Fruit fly (Drosophila melanogaster): ENCODE results near the gene CG17145.

DNA sequence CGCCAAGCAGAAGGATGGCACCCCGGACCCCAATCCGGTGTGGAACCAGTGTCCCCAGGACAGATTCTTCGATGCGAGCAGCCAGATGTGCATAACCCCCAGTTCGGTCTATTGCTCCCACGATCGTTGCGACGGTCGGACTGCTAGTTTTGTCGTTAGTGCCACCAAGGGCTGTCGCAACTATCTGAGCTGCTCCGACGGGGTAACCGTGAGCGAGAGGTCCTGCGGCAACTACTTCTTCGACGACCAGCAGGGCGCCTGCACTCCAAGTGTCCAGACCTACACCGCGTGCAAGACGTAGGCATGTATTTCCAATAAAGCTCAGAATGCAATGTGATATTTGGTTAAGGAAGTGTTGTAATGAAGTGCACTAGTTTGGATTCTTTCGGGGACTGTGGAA, 1.0 kb downstream of the CG17145 start:
- TF ChIP-seq usp (GFP tag; optimal IDR thresholded peaks at IDR 0.05) (no peak), psq (optimal IDR thresholded peaks at IDR 0.05) (no peak), pan (optimal IDR thresholded peaks at IDR 0.05) (no peak)

Measured in whole organism.